Worm (Caenorhabditis elegans) whole organism, early embryonic: ENCODE measurements around the gene rcd-1.

ENCODE experiments used
- B0310.2 ChIP-seq: sonication (generic microtip); optimal IDR thresholded peaks from 2 replicates; lab custom pipeline; 2016; ENCODE audit warnings: mild to moderate bottlenecking, missing genetic modification characterization, missing compliant biosample characterization
- ama-1 ChIP-seq: fragments of 150-350 bp; optimal IDR thresholded peaks from 2 replicates; lab custom pipeline; 2014
- flt-1 ChIP-seq: fragments of 200-800 bp; sonication (Bioruptor generic); IDR thresholded peaks from 2 replicates; pipeline ENCODE4 v1.3.6; 2022; ENCODE audit warnings: missing genetic modification characterization, missing compliant biosample characterization
- hmg-4 ChIP-seq: fragments of 200-800 bp; sonication (Bioruptor generic); optimal IDR thresholded peaks from 2 replicates; lab custom pipeline; 2018; ENCODE audit warnings: mild to moderate bottlenecking, missing genetic modification characterization, missing compliant biosample characterization
- hnd-1 ChIP-seq: sonication (generic microtip); optimal IDR thresholded peaks from 2 replicates; lab custom pipeline; 2016; ENCODE audit warnings: missing genetic modification characterization, missing compliant biosample characterization
- pes-1 ChIP-seq: fragments of 200-800 bp; sonication (Bioruptor generic); IDR thresholded peaks from 2 replicates; pipeline ENCODE4 v1.3.6; 2022; ENCODE audit warnings: missing genetic modification reagents, missing genetic modification characterization, missing compliant biosample characterization
- sea-1 ChIP-seq: fragments of 200-800 bp; sonication (Bioruptor generic); conservative IDR thresholded peaks from 2 replicates; pipeline ENCODE4 v1.3.6; 2022; ENCODE audit warnings: missing genetic modification characterization, missing compliant biosample characterization
- tra-4 ChIP-seq: sonication (generic microtip); optimal IDR thresholded peaks from 2 replicates; lab custom pipeline; 2017; ENCODE audit warnings: missing genetic modification characterization, missing compliant biosample characterization

DNA sequence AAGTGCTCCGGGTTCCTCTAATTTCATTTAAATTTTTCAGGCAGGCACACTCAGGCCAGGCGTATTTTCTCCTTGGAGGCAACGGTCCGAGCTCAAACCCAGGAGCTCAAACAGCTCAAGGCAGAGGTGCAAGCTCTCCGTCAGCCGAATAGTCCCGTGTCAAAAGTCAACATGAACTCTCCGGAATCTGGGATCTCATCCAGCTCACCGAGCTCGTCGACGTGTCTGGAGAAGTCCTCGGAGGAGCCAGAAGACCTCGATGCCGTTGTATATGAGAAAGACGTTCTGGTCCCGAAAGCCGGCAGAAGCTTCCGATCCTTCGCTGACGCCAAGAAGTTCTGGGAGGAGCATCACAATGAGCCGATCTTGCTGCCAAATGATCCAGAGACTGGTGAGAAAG is 32.1 kb downstream of the rcd-1 start:
- no peak for TF ChIP-seq tra-4 (tag; lab: Kevin White, UChicago)
- TF ChIP-seq B0310.2 (tag; lab: Kevin White, UChicago), result no peak
- no peak for TF ChIP-seq flt-1
- TF ChIP-seq ama-1 (lab: Kevin White, UChicago), result no peak
- TF ChIP-seq pes-1 (GFP tag; lab: Robert Waterston, UW), result no peak
- no peak for TF ChIP-seq hnd-1 (tag; lab: Kevin White, UChicago)
- no peak for TF ChIP-seq sea-1 (GFP tag; lab: Robert Waterston, UW)
- no peak for TF ChIP-seq hmg-4 (GFP tag; lab: Kevin White, UChicago)
